Worm (Caenorhabditis elegans): ENCODE results near the gene aip-1.

The aip-1 gene

DNA sequence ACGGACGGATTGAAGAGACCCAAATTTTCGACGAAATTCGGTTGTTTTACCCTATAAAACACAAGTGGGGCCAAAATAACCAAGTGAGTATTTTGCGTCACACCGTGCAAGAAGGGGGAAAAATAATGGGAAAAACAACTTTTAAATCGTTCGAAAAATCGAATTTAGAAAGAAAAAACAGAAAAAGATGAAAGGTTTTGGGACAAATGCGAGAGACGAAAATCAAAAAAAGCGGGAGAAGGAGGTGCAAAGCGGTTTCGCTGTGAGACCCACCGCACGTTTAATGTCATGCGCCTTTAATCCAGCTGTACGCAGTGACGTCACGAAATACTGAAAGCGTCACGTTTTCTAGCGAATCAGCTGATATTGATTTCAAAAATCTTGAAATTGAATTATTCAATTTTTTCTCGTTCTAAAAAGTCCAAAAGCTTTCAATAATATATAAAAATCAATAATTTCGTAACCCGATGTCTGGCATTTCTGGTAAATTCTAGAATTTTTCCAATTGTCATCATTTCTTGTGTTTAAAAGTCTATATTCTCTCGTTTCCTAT, at the start of gene aip-1, which contains the start of gene ddx-17 (continued):
- TF ChIP-seq ZK185.1 (tag; optimal IDR thresholded peaks at IDR 0.05; ENCODE audit: poor library complexity, severe bottlenecking) (peak; percentile 5), snpc-4 (GFP tag; optimal IDR thresholded peaks at IDR 0.05) (no peak), snpc-4 (tag; optimal IDR thresholded peaks at IDR 0.05) (peak; percentile 2 to 71 (median 41)), dox-1 (GFP tag; IDR thresholded peaks at IDR 0.05) (peak; percentile 67; the same call in 1 of the 2 replicates), xnd-1 (tag; optimal IDR thresholded peaks at IDR 0.05) (peak; percentile 32), nhr-80 (tag; optimal IDR thresholded peaks at IDR 0.05) (peak; percentile 35), bed-2 (GFP tag; IDR thresholded peaks at IDR 0.05) (no peak), F57C9.4 (tag; optimal IDR thresholded peaks at IDR 0.05) (no peak), K11D2.4 (GFP tag; IDR thresholded peaks at IDR 0.05) (0 out of 2 replicates have a peak, but pooled peaks have one; percentile 19), pbrm-1 (GFP tag; IDR thresholded peaks at IDR 0.05) (peak; percentile 71), lir-1 (GFP tag; conservative IDR thresholded peaks at IDR 0.05) (no peak), C06A6.2 (GFP tag; conservative IDR thresholded peaks at IDR 0.05) (0 out of 2 replicates have a peak, but pooled peaks have one; percentile 16), attf-5 (GFP tag; optimal IDR thresholded peaks at IDR 0.05) (peak; percentile 83), hlh-12 (tag; optimal IDR thresholded peaks at IDR 0.05) (no peak), F33H1.4 (GFP tag; IDR thresholded peaks at IDR 0.05) (peak; percentile 94), lsl-1 (GFP tag; optimal IDR thresholded peaks at IDR 0.05) (peak; percentile 72), efl-1 (GFP tag; optimal IDR thresholded peaks at IDR 0.05) (peak; percentile 81), egrh-3 (GFP tag; IDR thresholded peaks at IDR 0.05) (peak; percentile 51), tlf-1 (GFP tag; optimal IDR thresholded peaks at IDR 0.05) (peak; percentile 52), lin-35 (GFP tag; optimal IDR thresholded peaks at IDR 0.05) (peak in 1 of 3 experiments; percentile 70), cebp-1 (GFP tag; IDR thresholded peaks at IDR 0.05) (peak; percentile 10; the same call in 1 of the 2 replicates), cebp-1 (tag; optimal IDR thresholded peaks at IDR 0.05) (peak; percentile 91), atf-7 (tag; optimal IDR thresholded peaks at IDR 0.05) (peak; percentile 92), K12H6.12 (tag; optimal IDR thresholded peaks at IDR 0.05) (peak; percentile 37), athp-1 (tag; optimal IDR thresholded peaks at IDR 0.05) (no peak)

ce11 chrV:13963279-13963976, 48.7 kb upstream of the aip-1 start, which contains the start of gene sao-1:
TSS of gene sao-1 (plus strand) at chrV:13963926.
- TF ChIP-seq Y79H2A.3 (GFP tag; conservative IDR thresholded peaks at IDR 0.05), result 0 out of 2 replicates have a peak, but pooled peaks have one; percentile 22
- no peak for TF ChIP-seq B0261.1 (tag; optimal IDR thresholded peaks at IDR 0.05)
- TF ChIP-seq ceh-58 (GFP tag; IDR thresholded peaks at IDR 0.05), result no peak
- no peak for TF ChIP-seq tbp1 (GFP tag; optimal IDR thresholded peaks at IDR 0.05)
- TF ChIP-seq lin-54 (GFP tag; optimal IDR thresholded peaks at IDR 0.05), result no peak
- TF ChIP-seq nfya-1 (tag; optimal IDR thresholded peaks at IDR 0.05; ENCODE audit: borderline replicate concordance, insufficient read depth), result no peak

DNA sequence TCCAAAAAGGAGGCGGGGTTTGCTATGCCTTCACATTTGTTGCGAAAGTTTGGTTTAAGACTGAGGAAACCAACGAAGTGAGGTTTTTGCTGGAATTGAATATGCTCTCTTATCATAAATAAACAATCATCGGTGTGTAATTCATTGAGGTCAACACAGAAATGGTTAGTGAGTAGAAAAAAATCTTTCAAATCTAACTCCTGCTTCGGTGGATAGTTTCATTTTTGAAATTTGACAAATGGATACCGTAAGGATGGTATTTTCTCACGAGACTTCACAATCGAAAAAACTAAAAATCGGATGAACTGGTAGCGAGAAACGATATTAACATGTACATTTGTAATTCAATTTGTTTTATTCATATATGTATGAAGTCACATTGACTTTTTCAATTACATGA, 31.3 kb upstream of the aip-1 start, which contains the start of gene eol-1:
TSS of gene eol-1 (minus strand) at position 101 of the 400 bp plus-strand sequence.
- no peak for TF ChIP-seq K11D2.4 (GFP tag; IDR thresholded peaks at IDR 0.05)
- TF ChIP-seq akir-1 (GFP tag; optimal IDR thresholded peaks at IDR 0.05), result no peak
- TF ChIP-seq pha-4 (tag; optimal IDR thresholded peaks at IDR 0.05), result no peak
- TF ChIP-seq F39B2.1 (GFP tag; IDR thresholded peaks at IDR 0.05), result no peak
- TF ChIP-seq chd-7 (tag; optimal IDR thresholded peaks at IDR 0.05), result no peak
- TF ChIP-seq repo-1 (tag; optimal IDR thresholded peaks at IDR 0.05), result no peak
- TF ChIP-seq unc-130 (GFP tag; optimal IDR thresholded peaks at IDR 0.05), result no peak
